Fruit fly (Drosophila melanogaster) whole organism: ENCODE measurements around the gene Ctr9.

Experiments used
- CG8478 ChIP-seq: fragments of >200 bp; optimal IDR thresholded peaks from 2 replicates; lab custom pipeline; 2018; ENCODE audit warnings: inconsistent platforms
- Dll ChIP-seq: fragments of >200 bp; optimal IDR thresholded peaks from 2 replicates; lab custom pipeline; 2017
- EcR ChIP-seq, 2 experiments: fragments of >200 bp; optimal IDR thresholded peaks; 2 replicates each; lab custom pipeline; 2017; ENCODE audit warnings: missing biosample characterization in 2 of 2, missing genetic modification characterization in 2 of 2, missing genetic modification reagents in 2 of 2
- pan ChIP-seq: fragments of >200 bp; optimal IDR thresholded peaks from 2 replicates; lab custom pipeline; 2017
- psq ChIP-seq: fragments of >200 bp; optimal IDR thresholded peaks from 2 replicates; lab custom pipeline; 2017
- usp ChIP-seq: fragments of >200 bp; optimal IDR thresholded peaks from 2 replicates; lab custom pipeline; 2017; ENCODE audit warnings: missing biosample characterization, missing genetic modification characterization, mixed read lengths

The Ctr9 gene

dm6 chr3L:1322706-1323105 lies 15.7 kb downstream of the Ctr9 start, which contains the start of gene CG9184:
Gene CG9184 (minus strand): TSS chr3L:1322806.
- TF ChIP-seq CG8478 (lab: Kevin White, UChicago) (no peak), usp (GFP tag; lab: Kevin White, UChicago) (no peak), pan (lab: Kevin White, UChicago) (no peak)

DNA sequence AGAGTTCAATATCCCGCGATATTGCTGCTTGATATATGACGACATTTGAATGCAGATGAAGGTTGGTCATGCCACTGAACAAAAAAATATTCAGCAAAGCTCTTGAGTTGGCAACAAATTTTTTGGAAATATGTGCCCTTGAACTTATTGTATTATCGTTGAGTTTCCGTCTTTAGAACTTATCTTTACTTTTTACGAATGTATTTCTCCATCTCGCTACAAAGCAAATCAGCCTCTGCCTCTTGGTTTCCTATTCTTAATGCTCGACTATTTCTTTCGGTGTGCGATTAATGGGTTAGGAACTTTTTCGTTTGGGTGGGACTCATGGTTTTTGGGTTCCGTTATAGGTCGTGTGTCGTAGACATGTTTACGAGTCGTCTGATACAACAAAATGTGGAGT lies 16.1 kb downstream of the Ctr9 start:
- no peak for TF ChIP-seq pan (lab: Kevin White, UChicago)
- no peak for TF ChIP-seq CG8478 (lab: Kevin White, UChicago)
- TF ChIP-seq psq = no peak
- TF ChIP-seq usp (GFP tag; lab: Kevin White, UChicago) = no peak
- TF ChIP-seq EcR (GFP tag; optimal IDR thresholded peaks at IDR 0.05; lab: Kevin White, UChicago) = no peak
- no peak for TF ChIP-seq Dll (lab: Kevin White, UChicago)

- TF ChIP-seq pan (lab: Kevin White, UChicago) = no peak
- TF ChIP-seq Dll (lab: Kevin White, UChicago) = no peak
- no peak for TF ChIP-seq CG8478 (lab: Kevin White, UChicago)
These were observed 18.0 kb downstream of the Ctr9 start for dm6 chr3L:1324818-1325625.

- no peak for TF ChIP-seq EcR (GFP tag; optimal IDR thresholded peaks at IDR 0.05; lab: Kevin White, UChicago)
- no peak for TF ChIP-seq psq
These were observed 18.6 kb downstream of the Ctr9 start for dm6 chr3L:1325626-1325937.

DNA sequence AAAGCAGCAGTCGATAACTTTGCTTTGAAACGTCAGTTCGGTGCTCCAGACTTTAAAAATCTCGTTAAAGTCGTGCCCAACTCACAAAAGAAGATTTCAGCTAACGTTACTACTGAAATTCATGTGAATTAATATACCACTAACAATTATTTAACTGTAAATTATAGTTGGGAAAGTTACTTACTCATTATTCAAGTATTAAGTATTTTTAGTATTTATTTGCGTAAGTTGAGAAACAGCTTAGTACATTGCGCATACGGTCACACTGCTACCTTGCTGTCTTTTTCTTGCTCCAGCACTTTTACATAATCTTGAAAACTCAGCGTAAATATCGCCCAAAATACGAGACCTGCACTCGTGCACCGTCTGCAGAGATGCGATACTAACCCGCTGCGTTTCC lies 22.7 kb downstream of the Ctr9 start, which contains the start of gene ND-ACP:
ND-ACP (plus strand) TSS at position 226 of the 400 bp plus-strand sequence.
- no peak for TF ChIP-seq CG8478 (lab: Kevin White, UChicago)
- no peak for TF ChIP-seq psq
- no peak for TF ChIP-seq pan (lab: Kevin White, UChicago)
- no peak for TF ChIP-seq usp (GFP tag; lab: Kevin White, UChicago)
- TF ChIP-seq Dll (lab: Kevin White, UChicago) = no peak
- TF ChIP-seq EcR (GFP tag; optimal IDR thresholded peaks at IDR 0.05; lab: Kevin White, UChicago) = no peak

dm6 chr3L:1330420-1330819 lies 23.4 kb downstream of the Ctr9 start:
- TF ChIP-seq psq (no peak), CG8478 (lab: Kevin White, UChicago) (no peak), pan (lab: Kevin White, UChicago) (no peak), Dll (lab: Kevin White, UChicago) (no peak), usp (GFP tag; lab: Kevin White, UChicago) (no peak), EcR (GFP tag; optimal IDR thresholded peaks at IDR 0.05; lab: Kevin White, UChicago) (no peak)

DNA sequence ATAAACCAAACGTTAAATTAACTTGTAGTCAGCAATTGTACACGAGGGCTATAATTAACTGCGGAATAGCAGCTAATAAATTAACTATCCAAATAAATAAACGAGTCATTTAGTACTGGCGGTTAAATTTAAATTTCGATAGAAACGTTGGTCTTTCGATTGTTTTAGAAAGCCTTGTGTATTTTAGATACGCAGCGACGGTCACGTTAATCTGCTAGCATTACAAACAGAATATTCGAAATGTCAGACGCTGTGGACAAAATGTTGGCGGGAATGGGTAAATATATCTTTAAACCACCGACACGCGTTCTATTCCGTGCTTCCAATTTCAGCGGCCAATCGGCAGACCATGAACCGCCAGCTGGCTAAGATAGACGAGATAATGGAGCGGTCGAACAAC lies 24.5 kb downstream of the Ctr9 start, which contains the start of gene msd1:
msd1 (plus strand) TSS at position 203 of the 400 bp plus-strand sequence.
- TF ChIP-seq pan (lab: Kevin White, UChicago) = no peak
- TF ChIP-seq psq = no peak
- TF ChIP-seq Dll (lab: Kevin White, UChicago) = no peak
- no peak for TF ChIP-seq EcR (GFP tag; optimal IDR thresholded peaks at IDR 0.05; lab: Kevin White, UChicago)
- TF ChIP-seq CG8478 (lab: Kevin White, UChicago) = no peak
- no peak for TF ChIP-seq usp (GFP tag; lab: Kevin White, UChicago)

- no peak for TF ChIP-seq CG8478 (lab: Kevin White, UChicago)
- TF ChIP-seq psq = no peak
- TF ChIP-seq EcR (GFP tag; optimal IDR thresholded peaks at IDR 0.05; lab: Kevin White, UChicago) = no peak
- no peak for TF ChIP-seq pan (lab: Kevin White, UChicago)
- no peak for TF ChIP-seq usp (GFP tag; lab: Kevin White, UChicago)
- TF ChIP-seq Dll (lab: Kevin White, UChicago) = no peak
These were observed 25.9 kb downstream of the Ctr9 start, which contains the start of gene msd5 for dm6 chr3L:1332973-1333372. Gene msd5 (minus strand): TSS chr3L:1333146.

DNA sequence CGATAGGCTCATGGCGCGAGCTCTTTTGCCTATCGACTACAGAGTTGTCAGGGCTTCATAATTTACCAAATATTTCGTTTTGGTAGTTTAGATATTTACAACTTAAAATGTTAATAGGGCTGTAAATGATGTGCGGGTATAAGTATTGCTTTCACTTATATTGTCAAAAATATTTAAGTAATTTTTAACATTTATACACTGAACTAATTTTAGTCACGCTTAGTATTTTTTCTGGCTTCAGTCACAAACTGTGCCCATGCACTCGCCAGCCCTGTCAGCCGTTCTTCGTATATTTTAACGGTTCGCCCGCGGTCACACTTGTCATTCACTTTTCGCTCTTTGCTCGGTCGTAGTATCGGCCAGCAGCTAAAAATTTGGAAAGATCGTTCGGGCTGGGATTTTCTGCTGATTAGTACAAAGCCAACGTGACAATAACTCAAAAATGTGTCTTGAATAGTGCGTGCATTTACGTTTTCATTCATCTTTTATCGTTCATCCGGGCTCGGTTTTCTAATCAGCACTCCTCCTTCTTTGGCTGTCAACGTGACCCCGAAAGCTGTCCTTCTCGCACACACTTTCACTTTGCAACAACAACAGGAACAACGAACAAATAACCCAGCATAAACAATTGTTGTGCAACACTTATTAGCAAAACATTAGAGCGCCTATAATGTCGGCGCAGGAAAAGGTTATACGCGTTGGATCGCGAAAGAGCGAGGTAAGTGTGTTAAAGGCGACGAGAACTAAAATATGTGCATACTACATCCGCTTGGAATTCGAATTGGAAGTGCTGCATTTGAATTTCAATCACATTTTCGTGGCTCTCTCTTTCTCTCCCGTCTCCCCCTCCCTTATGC lies 27.8 kb downstream of the Ctr9 start, which contains the start of the genes Hmbs and CG2211:
Hmbs (plus strand) TSS at position 319 of the 857 bp plus-strand sequence.
CG2211 (minus strand) TSS at position 789 of the 857 bp plus-strand sequence.
- TF ChIP-seq psq (no peak), EcR (GFP tag; optimal IDR thresholded peaks at IDR 0.05; lab: Kevin White, UChicago) (no peak), CG8478 (lab: Kevin White, UChicago) (no peak), usp (GFP tag; lab: Kevin White, UChicago) (no peak), pan (lab: Kevin White, UChicago) (no peak), Dll (lab: Kevin White, UChicago) (no peak)

- TF ChIP-seq psq (no peak), usp (GFP tag; lab: Kevin White, UChicago) (no peak), Dll (lab: Kevin White, UChicago) (no peak), pan (lab: Kevin White, UChicago) (no peak), CG8478 (lab: Kevin White, UChicago) (no peak)
These were observed 28.4 kb downstream of the Ctr9 start for dm6 chr3L:1335428-1335764.

DNA sequence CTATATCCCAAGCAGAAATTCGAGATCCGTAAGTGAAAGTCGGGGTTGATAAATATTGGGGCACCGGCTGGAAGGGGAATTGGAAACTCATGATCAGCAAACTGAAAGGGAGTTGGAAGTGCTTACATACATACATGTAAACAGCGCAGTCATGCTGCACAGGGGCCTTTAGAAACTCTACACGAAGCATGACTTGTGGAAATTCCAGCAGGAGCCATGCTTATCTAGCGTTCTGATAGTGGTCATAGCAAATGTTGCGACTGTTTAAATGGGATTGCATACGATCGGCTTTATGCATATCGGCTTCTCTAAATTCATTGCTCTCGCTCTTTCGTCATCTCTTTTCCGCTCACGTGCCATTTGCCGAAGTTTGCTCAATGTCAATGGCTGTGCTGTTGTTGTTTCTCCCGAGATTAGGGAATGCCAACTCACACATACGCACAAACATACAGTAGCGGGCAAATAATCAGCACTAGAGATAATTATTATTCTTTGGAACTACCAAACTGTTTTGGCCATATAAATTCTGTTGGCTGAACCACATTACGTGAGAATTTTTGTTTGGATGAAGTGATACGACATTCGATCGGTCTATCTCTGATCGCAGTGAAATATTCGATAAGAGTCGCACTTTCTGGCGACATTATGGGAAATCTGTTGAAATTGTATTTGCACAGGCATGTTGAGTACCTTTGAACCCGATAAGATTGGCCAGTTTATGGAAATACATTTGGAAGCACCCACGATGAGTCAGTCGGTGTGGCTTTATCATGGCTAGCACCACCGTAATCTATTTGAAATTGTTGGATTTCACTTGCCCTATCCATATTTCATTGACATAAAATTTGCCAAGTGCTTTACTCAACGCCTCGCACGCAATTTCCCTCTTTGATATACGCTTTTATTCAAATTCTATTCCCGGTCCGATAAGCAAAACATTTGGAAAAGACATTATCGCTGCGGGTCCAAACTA lies 29.3 kb downstream of the Ctr9 start:
- TF ChIP-seq CG8478 (lab: Kevin White, UChicago) (no peak), usp (GFP tag; lab: Kevin White, UChicago) (no peak), psq (no peak)
